Fruit fly (Drosophila melanogaster) whole organism, prepupa: ENCODE results near the gene phu.
A peak's percentile ranks its signal among the peaks of the same experiment; 100 is the strongest.

Source experiments
- Blimp-1 ChIP-seq: fragments of 200-800 bp; sonication (Bioruptor generic); optimal IDR thresholded peaks from 3 replicates; lab custom pipeline; 2017; ENCODE audit warnings: missing biosample characterization, missing genetic modification characterization, mild to moderate bottlenecking, moderate library complexity, missing genetic modification reagents
- CG10631 ChIP-seq: fragments of 200-800 bp; sonication (Bioruptor generic); optimal IDR thresholded peaks from 2 replicates; lab custom pipeline; 2016; ENCODE audit warnings: missing biosample characterization, missing genetic modification characterization
- CG10669 ChIP-seq: fragments of 200-800 bp; sonication (Bioruptor generic); optimal IDR thresholded peaks from 3 replicates; lab custom pipeline; 2018; ENCODE audit warnings: missing biosample characterization, mild to moderate bottlenecking, missing genetic modification characterization, moderate library complexity
- CG11294 ChIP-seq: fragments of 200-800 bp; sonication (Bioruptor generic); IDR thresholded peaks from 2 replicates; pipeline ENCODE4 v1.3.6; 2022; ENCODE audit warnings: missing biosample characterization, missing genetic modification characterization
- CG15336 ChIP-seq: fragments of 200-800 bp; sonication (Bioruptor generic); IDR thresholded peaks from 2 replicates; pipeline ENCODE4 v1.3.6; 2022; ENCODE audit warnings: missing biosample characterization, missing genetic modification characterization
- CG1621 ChIP-seq: fragments of 200-800 bp; sonication (Bioruptor generic); optimal IDR thresholded peaks from 3 replicates; lab custom pipeline; 2018; ENCODE audit warnings: missing biosample characterization, mild to moderate bottlenecking, missing genetic modification characterization
- CG16779 ChIP-seq: fragments of 200-800 bp; sonication (Bioruptor generic); optimal IDR thresholded peaks from 3 replicates; lab custom pipeline; 2017; ENCODE audit warnings: missing biosample characterization, mild to moderate bottlenecking, missing genetic modification characterization
- CG32006 ChIP-seq: fragments of 200-800 bp; sonication (Bioruptor generic); optimal IDR thresholded peaks from 3 replicates; lab custom pipeline; 2017; ENCODE audit warnings: missing biosample characterization, mild to moderate bottlenecking, missing genetic modification characterization
- CG4318 ChIP-seq: fragments of 200-800 bp; sonication (Bioruptor generic); optimal IDR thresholded peaks from 3 replicates; lab custom pipeline; 2017; ENCODE audit warnings: missing biosample characterization, mild to moderate bottlenecking, missing genetic modification characterization
- CG6163 ChIP-seq: fragments of 200-800 bp; sonication (Bioruptor generic); IDR thresholded peaks from 3 replicates; pipeline ENCODE4 v1.3.6; 2022; ENCODE audit warnings: missing biosample characterization, missing genetic modification characterization
- CG6276 ChIP-seq: fragments of 200-800 bp; sonication (Bioruptor generic); optimal IDR thresholded peaks from 2 replicates; lab custom pipeline; 2017; ENCODE audit warnings: missing biosample characterization, mild to moderate bottlenecking, missing genetic modification characterization
- CG6792 ChIP-seq: fragments of 200-800 bp; sonication (Bioruptor generic); optimal IDR thresholded peaks from 3 replicates; lab custom pipeline; 2016; ENCODE audit warnings: missing biosample characterization, missing genetic modification characterization
- CG6854 ChIP-seq: fragments of 200-800 bp; sonication (Bioruptor generic); optimal IDR thresholded peaks from 2 replicates; lab custom pipeline; 2017; ENCODE audit warnings: missing biosample characterization, mild to moderate bottlenecking, missing genetic modification characterization
- CG8319 ChIP-seq: fragments of 200-800 bp; sonication (Bioruptor generic); optimal IDR thresholded peaks from 3 replicates; lab custom pipeline; 2016; ENCODE audit warnings: missing biosample characterization, missing genetic modification characterization
- Eip78C ChIP-seq: fragments of 200-800 bp; sonication (Bioruptor generic); peaks from one replicate; lab custom pipeline; 2016; ENCODE audit warnings: missing biosample characterization, missing genetic modification characterization
- Eip93F ChIP-seq: fragments of 200-800 bp; sonication (Bioruptor generic); optimal IDR thresholded peaks from 2 replicates; lab custom pipeline; 2016; ENCODE audit warnings: missing biosample characterization, mild to moderate bottlenecking, missing genetic modification characterization
- Ets21C ChIP-seq: fragments of 200-800 bp; sonication (Bioruptor generic); optimal IDR thresholded peaks from 3 replicates; lab custom pipeline; 2016; ENCODE audit warnings: missing biosample characterization, missing genetic modification characterization
- Hr38 ChIP-seq: sonication (Bioruptor generic); optimal IDR thresholded peaks from 2 replicates; lab custom pipeline; 2016; ENCODE audit warnings: missing biosample characterization, missing genetic modification characterization
- Hr39 ChIP-seq: fragments of 200-800 bp; sonication (Bioruptor generic); optimal IDR thresholded peaks from 2 replicates; lab custom pipeline; 2016; ENCODE audit warnings: missing biosample characterization, missing genetic modification characterization
- Hr4 ChIP-seq: fragments of 200-800 bp; sonication (Bioruptor generic); optimal IDR thresholded peaks from 3 replicates; lab custom pipeline; 2016; ENCODE audit warnings: missing biosample characterization, missing genetic modification characterization
- Lpt ChIP-seq: fragments of 200-800 bp; sonication (Bioruptor generic); optimal IDR thresholded peaks from 3 replicates; lab custom pipeline; 2016; ENCODE audit warnings: missing biosample characterization, missing genetic modification characterization
- OdsH ChIP-seq: fragments of 200-800 bp; sonication (Bioruptor generic); optimal IDR thresholded peaks from 3 replicates; lab custom pipeline; 2016; ENCODE audit warnings: missing biosample characterization, missing genetic modification characterization
- Smox ChIP-seq: fragments of 200-800 bp; sonication (Bioruptor generic); optimal IDR thresholded peaks from 3 replicates; lab custom pipeline; 2016; ENCODE audit warnings: missing biosample characterization, missing genetic modification characterization
- Sox102F ChIP-seq: fragments of 200-800 bp; sonication (Bioruptor generic); optimal IDR thresholded peaks from 2 replicates; lab custom pipeline; 2016; ENCODE audit warnings: missing biosample characterization, mild to moderate bottlenecking, missing genetic modification characterization
- Sox14 ChIP-seq: fragments of 200-800 bp; sonication (Bioruptor generic); optimal IDR thresholded peaks from 3 replicates; lab custom pipeline; 2016; ENCODE audit warnings: missing biosample characterization, missing genetic modification characterization
- Sox15 ChIP-seq: fragments of 200-800 bp; sonication (Bioruptor generic); optimal IDR thresholded peaks from 3 replicates; lab custom pipeline; 2016; ENCODE audit warnings: missing biosample characterization, missing genetic modification characterization
- achi ChIP-seq: fragments of 200-800 bp; sonication (Bioruptor generic); optimal IDR thresholded peaks from 3 replicates; lab custom pipeline; 2016; ENCODE audit warnings: missing biosample characterization, missing genetic modification characterization
- acj6 ChIP-seq: fragments of 200-800 bp; sonication (Bioruptor generic); optimal IDR thresholded peaks from 3 replicates; lab custom pipeline; 2016; ENCODE audit warnings: missing biosample characterization, missing genetic modification characterization
- cyc ChIP-seq: fragments of 200-800 bp; sonication (Bioruptor generic); optimal IDR thresholded peaks from 3 replicates; lab custom pipeline; 2016; ENCODE audit warnings: missing biosample characterization, missing genetic modification characterization
- dac ChIP-seq: fragments of 200-800 bp; sonication (Bioruptor generic); optimal IDR thresholded peaks from 2 replicates; lab custom pipeline; 2017; ENCODE audit warnings: missing biosample characterization, mild to moderate bottlenecking, missing genetic modification characterization
- dsx ChIP-seq: fragments of 200-800 bp; optimal IDR thresholded peaks from 3 replicates; lab custom pipeline; 2019; ENCODE audit warnings: missing biosample characterization, mild to moderate bottlenecking, missing genetic modification characterization, moderate library complexity; ENCODE audit not compliant: poor library complexity, severe bottlenecking
- esn ChIP-seq: fragments of 200-800 bp; sonication (Bioruptor generic); optimal IDR thresholded peaks from 2 replicates; lab custom pipeline; 2016; ENCODE audit warnings: missing biosample characterization, mild to moderate bottlenecking, missing genetic modification characterization, moderate library complexity
- fd59A ChIP-seq: fragments of 200-800 bp; sonication (Bioruptor generic); optimal IDR thresholded peaks from 2 replicates; lab custom pipeline; 2017; ENCODE audit warnings: missing biosample characterization, mild to moderate bottlenecking, missing genetic modification characterization, missing genetic modification reagents
- fkh ChIP-seq: fragments of 200-800 bp; sonication (Bioruptor generic); optimal IDR thresholded peaks from 3 replicates; lab custom pipeline; 2017; ENCODE audit warnings: missing biosample characterization, mild to moderate bottlenecking, missing genetic modification characterization, moderate library complexity
- pdm3 ChIP-seq: fragments of 200-800 bp; sonication (Bioruptor generic); optimal IDR thresholded peaks from 3 replicates; lab custom pipeline; 2016; ENCODE audit warnings: missing biosample characterization, missing genetic modification characterization
- salr ChIP-seq, 2 experiments: fragments of 200-800 bp; sonication (Bioruptor generic); optimal IDR thresholded peaks; 3 replicates each; lab custom pipeline; 2016 to 2018; ENCODE audit warnings: missing biosample characterization in 2 of 2, missing genetic modification characterization in 2 of 2, mild to moderate bottlenecking in 1 of 2
- spab ChIP-seq: fragments of 200-800 bp; sonication (Bioruptor generic); optimal IDR thresholded peaks from 2 replicates; lab custom pipeline; 2017; ENCODE audit warnings: missing biosample characterization, mild to moderate bottlenecking, missing genetic modification characterization, missing genetic modification reagents
- ss ChIP-seq, 2 experiments: fragments of 200-800 bp; sonication (Bioruptor generic); optimal IDR thresholded peaks; 2 replicates in 1 of 2; 3 replicates in 1 of 2; lab custom pipeline; 2017 to 2018; ENCODE audit warnings: mild to moderate bottlenecking in 2 of 2, missing biosample characterization in 2 of 2, missing genetic modification characterization in 2 of 2, moderate library complexity in 1 of 2
- svp ChIP-seq: fragments of 200-800 bp; sonication (Bioruptor generic); peaks from one replicate; lab custom pipeline; 2016; ENCODE audit warnings: missing biosample characterization, missing genetic modification characterization
- topi ChIP-seq: fragments of 200-800 bp; sonication (Bioruptor generic); optimal IDR thresholded peaks from 3 replicates; lab custom pipeline; 2016; ENCODE audit warnings: missing biosample characterization, missing genetic modification characterization
- vri ChIP-seq: fragments of 200-800 bp; sonication (Bioruptor generic); optimal IDR thresholded peaks from 3 replicates; lab custom pipeline; 2016; ENCODE audit warnings: missing biosample characterization, mild to moderate bottlenecking, missing genetic modification characterization

phu gene

DNA sequence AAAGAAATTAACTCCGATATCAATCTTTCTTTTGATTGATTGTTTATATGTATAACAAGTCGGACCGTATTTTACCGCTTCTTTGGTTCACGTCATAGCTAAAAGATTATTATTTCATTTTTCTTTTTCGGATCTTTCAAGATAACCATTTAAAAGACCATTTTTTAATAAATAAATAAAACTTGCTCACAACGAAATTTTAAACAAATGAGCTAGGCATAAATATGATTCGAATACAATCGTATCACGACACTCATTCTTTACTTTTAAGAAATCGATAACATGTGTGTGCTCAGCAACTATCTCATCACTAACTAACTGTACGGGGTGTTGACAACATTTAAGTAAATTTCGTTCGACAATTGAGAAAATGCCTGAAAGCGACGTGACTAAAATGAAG, 9.8 kb downstream of the phu start, which contains the start of gene CG8149 (continued):
- TF ChIP-seq CG6792 (GFP tag; lab: Kevin White, UChicago), result no peak
- TF ChIP-seq CG32006 (GFP tag; lab: Kevin White, UChicago), result no peak
- no peak for TF ChIP-seq cyc
- TF ChIP-seq acj6, result no peak
- no peak for TF ChIP-seq CG6163
- TF ChIP-seq CG11294, result no peak
- no peak for TF ChIP-seq Sox15
- TF ChIP-seq pdm3 (GFP tag; lab: Kevin White, UChicago), result no peak
- TF ChIP-seq fkh (GFP tag; lab: Kevin White, UChicago), result peak; percentile 76
- TF ChIP-seq salr (GFP tag; optimal IDR thresholded peaks at IDR 0.05; lab: Kevin White, UChicago), result no peak
- TF ChIP-seq fd59A (GFP tag; lab: Kevin White, UChicago), result no peak
- peak; percentile 21 for TF ChIP-seq topi (GFP tag; lab: Kevin White, UChicago)
- TF ChIP-seq achi, result no peak
- TF ChIP-seq Blimp-1 (GFP tag; lab: Kevin White, UChicago), result no peak
- peak; percentile 39 for TF ChIP-seq Sox14
- TF ChIP-seq dac (GFP tag; lab: Kevin White, UChicago), result no peak
- peak; percentile 35 for TF ChIP-seq CG1621 (tag; lab: Kevin White, UChicago)
- TF ChIP-seq Eip78C, result peak; percentile 10

DNA sequence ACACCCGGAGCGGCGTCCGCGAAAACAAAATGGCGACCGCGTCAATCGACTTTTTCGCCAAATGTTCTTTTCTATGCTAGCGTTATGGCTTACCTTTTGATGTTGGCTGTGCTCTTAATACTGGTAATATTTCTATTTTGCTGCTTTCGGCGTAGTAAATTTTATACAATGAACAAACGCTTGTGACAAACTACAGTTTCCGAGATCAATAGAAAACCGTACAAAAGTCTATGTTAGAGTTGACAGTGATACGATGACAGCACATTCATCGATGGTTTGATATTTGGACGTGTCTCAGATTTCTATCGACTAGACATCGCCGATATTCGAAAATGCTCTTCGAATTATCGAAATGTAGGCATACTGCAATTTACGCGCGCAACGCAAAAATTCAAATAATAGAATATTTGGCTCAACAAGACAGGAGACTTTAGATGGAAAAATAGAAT, 15.5 kb downstream of the phu start, which contains the start of gene rump:
TSS of gene rump (minus strand) at position 255 of the 449 bp plus-strand sequence.
- TF ChIP-seq CG10669 (GFP tag; lab: Kevin White, UChicago) (no peak), CG1621 (tag; lab: Kevin White, UChicago) (peak; percentile 93), esn (GFP tag; lab: Kevin White, UChicago) (peak; percentile 2), Hr38 (GFP tag; lab: Kevin White, UChicago) (no peak), Sox14 (peak; percentile 21), Lpt (no peak), dsx (GFP tag; lab: Kevin White, UChicago) (peak; percentile 15), Eip78C (peak; percentile 25)

DNA sequence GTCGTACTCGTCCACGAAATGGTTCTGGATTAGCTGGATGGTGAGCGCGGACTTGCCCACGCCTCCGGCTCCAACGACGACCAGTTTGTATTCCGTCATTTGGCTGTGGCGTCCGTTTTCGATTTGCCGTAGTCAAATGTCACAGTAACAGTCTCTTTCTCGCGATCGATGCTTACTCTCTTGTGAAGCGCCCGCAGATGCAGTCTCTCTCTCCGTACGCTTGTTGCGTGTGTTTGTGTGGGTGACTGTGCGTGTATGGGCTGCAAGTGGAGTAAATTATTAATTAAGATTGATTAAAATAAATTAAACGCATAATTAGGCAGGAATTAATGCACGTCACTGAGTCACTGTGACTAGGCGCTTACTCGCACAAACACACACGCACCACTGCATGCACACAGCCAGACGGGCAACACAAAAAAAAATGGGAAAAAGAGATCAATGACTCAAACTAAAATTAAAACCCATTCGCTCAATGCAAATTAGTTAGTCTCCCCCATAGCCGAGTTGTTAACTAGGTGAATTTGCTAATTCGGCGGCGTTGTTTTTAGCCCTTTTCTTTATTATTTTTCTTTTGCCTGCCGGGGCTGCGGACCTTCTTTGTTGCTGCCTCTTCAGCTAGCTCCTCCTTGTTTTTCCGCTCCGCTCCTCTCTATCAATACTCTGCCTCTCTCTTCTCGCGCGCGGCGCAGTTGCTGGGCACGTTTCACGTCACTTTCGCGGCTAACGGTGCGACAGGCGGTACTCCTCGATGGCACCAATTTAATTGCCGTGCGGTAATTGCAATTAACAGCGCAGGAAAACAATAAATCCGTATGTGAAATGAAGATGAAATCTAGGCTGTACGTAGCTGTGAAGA, 17.8 kb downstream of the phu start:
- TF ChIP-seq dsx (GFP tag; lab: Kevin White, UChicago) (peak; percentile 45), CG1621 (tag; lab: Kevin White, UChicago) (peak; percentile 44), ss (GFP tag; optimal IDR thresholded peaks at IDR 0.05; lab: Kevin White, UChicago) (peak in 1 of 2 experiments; percentile 1), CG6163 (no peak), CG6792 (GFP tag; lab: Kevin White, UChicago) (no peak), Eip78C (peak; percentile 74)

dm6 chr3R:9513052-9513420, 18.4 kb downstream of the phu start, which contains the start of the genes Ras85D and Rlb1:
TSS of gene Ras85D (minus strand) at chr3R:9513067.
TSS of gene Rlb1 (plus strand) at chr3R:9513327.
- TF ChIP-seq OdsH (no peak), CG15336 (GFP tag; lab: Robert Waterston, UW) (no peak), Eip93F (GFP tag; lab: Kevin White, UChicago) (no peak), vri (no peak), Ets21C (no peak), CG6792 (GFP tag; lab: Kevin White, UChicago) (peak; percentile 35), CG16779 (tag; lab: Kevin White, UChicago) (no peak), Blimp-1 (GFP tag; lab: Kevin White, UChicago) (no peak), Sox102F (GFP tag; lab: Kevin White, UChicago) (no peak), CG1621 (tag; lab: Kevin White, UChicago) (no peak), achi (peak; percentile 53), CG6854 (no peak), CG4318 (no peak), svp (GFP tag; lab: Kevin White, UChicago) (no peak), CG6163 (no peak), CG10631 (GFP tag; lab: Kevin White, UChicago) (no peak), dsx (GFP tag; lab: Kevin White, UChicago) (no peak), salr (GFP tag; optimal IDR thresholded peaks at IDR 0.05; lab: Kevin White, UChicago) (no peak), Hr4 (GFP tag; lab: Kevin White, UChicago) (no peak), CG8319 (no peak), Lpt (peak; percentile 14), ss (GFP tag; optimal IDR thresholded peaks at IDR 0.05; lab: Kevin White, UChicago) (no peak), Sox15 (peak; percentile 58), Hr39 (peak; percentile 79), CG11294 (no peak), CG6276 (GFP tag; lab: Kevin White, UChicago) (no peak), spab (GFP tag; lab: Kevin White, UChicago) (no peak), Smox (GFP tag; lab: Kevin White, UChicago) (no peak), Eip78C (peak; percentile 66), acj6 (peak; percentile 69)
